Worm (Caenorhabditis elegans) whole organism, L3 larva: Measurements from ENCODE around the gene clec-40.
A peak's percentile ranks its signal among the peaks of the same experiment; 100 is the strongest.

ENCODE experiments used
- R02D3.7 ChIP-seq: fragments of 150-350 bp; optimal IDR thresholded peaks from 2 replicates; lab custom pipeline; 2014; ENCODE audit warnings: missing biosample characterization, missing genetic modification characterization
- aly-2 ChIP-seq: fragments of 150-350 bp; optimal IDR thresholded peaks from 2 replicates; lab custom pipeline; 2014; ENCODE audit warnings: missing biosample characterization, missing genetic modification characterization
- ceh-16 ChIP-seq: sonication (generic microtip); optimal IDR thresholded peaks from 2 replicates; lab custom pipeline; 2017; ENCODE audit warnings: missing biosample characterization, missing genetic modification characterization
- ceh-28 ChIP-seq: fragments of 150-350 bp; optimal IDR thresholded peaks from 2 replicates; lab custom pipeline; 2014; ENCODE audit warnings: missing biosample characterization, missing genetic modification reagents, missing genetic modification characterization
- daf-12 ChIP-seq: fragments of 150-350 bp; optimal IDR thresholded peaks from 2 replicates; lab custom pipeline; 2014; ENCODE audit warnings: missing biosample characterization, missing genetic modification reagents, missing genetic modification characterization
- egl-27 ChIP-seq: sonication (generic microtip); optimal IDR thresholded peaks from 4 replicates; lab custom pipeline; 2017; ENCODE audit warnings: missing biosample characterization, missing genetic modification reagents, missing genetic modification characterization
- egl-5 ChIP-seq: fragments of 150-350 bp; optimal IDR thresholded peaks from 2 replicates; lab custom pipeline; 2017; ENCODE audit warnings: missing biosample characterization, missing genetic modification reagents, missing genetic modification characterization, inconsistent platforms
- elt-1 ChIP-seq: fragments of 150-350 bp; optimal IDR thresholded peaks from 2 replicates; lab custom pipeline; 2014; ENCODE audit warnings: missing biosample characterization, missing genetic modification characterization
- elt-2 ChIP-seq: sonication (generic microtip); optimal IDR thresholded peaks from 2 replicates; lab custom pipeline; 2016; ENCODE audit warnings: missing genetic modification reagents, mild to moderate bottlenecking, missing genetic modification characterization, missing compliant biosample characterization
- elt-3 ChIP-seq, 3 experiments: fragments of 150-350 bp in 1 of 3; sonication (generic microtip) in 2 of 3; optimal IDR thresholded peaks; 2 replicates in 2 of 3; 4 replicates in 1 of 3; lab custom pipeline; 2014 to 2017; ENCODE audit warnings: missing biosample characterization in 3 of 3, missing genetic modification characterization in 3 of 3
- fkh-10 ChIP-seq: sonication (generic microtip); optimal IDR thresholded peaks from 2 replicates; lab custom pipeline; 2017; ENCODE audit warnings: missing biosample characterization, missing genetic modification reagents, missing genetic modification characterization
- fos-1 ChIP-seq: fragments of 150-350 bp; optimal IDR thresholded peaks from 2 replicates; lab custom pipeline; 2014; ENCODE audit warnings: missing biosample characterization, missing genetic modification characterization
- jun-1 ChIP-seq: fragments of 150-350 bp; optimal IDR thresholded peaks from 2 replicates; lab custom pipeline; 2014; ENCODE audit warnings: missing biosample characterization, missing genetic modification reagents, missing genetic modification characterization
- lin-39 ChIP-seq: fragments of 150-350 bp; optimal IDR thresholded peaks from 2 replicates; lab custom pipeline; 2018; ENCODE audit warnings: missing biosample characterization, missing genetic modification reagents, missing genetic modification characterization
- nfya-1 ChIP-seq: sonication (generic microtip); optimal IDR thresholded peaks from 2 replicates; lab custom pipeline; 2017; ENCODE audit warnings: missing genetic modification characterization, mild to moderate bottlenecking, missing compliant biosample characterization, antibody characterized with exemption, moderate library complexity; ENCODE audit not compliant: insufficient read depth
- nhr-12 ChIP-seq: fragments of 150-350 bp; optimal IDR thresholded peaks from 2 replicates; lab custom pipeline; 2014; ENCODE audit warnings: missing biosample characterization, missing genetic modification characterization
- nhr-23 ChIP-seq: fragments of 150-350 bp; optimal IDR thresholded peaks from 2 replicates; lab custom pipeline; 2014; ENCODE audit warnings: missing biosample characterization, missing genetic modification reagents, missing genetic modification characterization
- nhr-28 ChIP-seq: fragments of 150-350 bp; optimal IDR thresholded peaks from 2 replicates; lab custom pipeline; 2014; ENCODE audit warnings: missing biosample characterization, missing genetic modification characterization
- nhr-43 ChIP-seq: sonication (generic microtip); optimal IDR thresholded peaks from 2 replicates; lab custom pipeline; 2016; ENCODE audit warnings: mild to moderate bottlenecking, missing genetic modification characterization, missing compliant biosample characterization; ENCODE audit not compliant: poor library complexity, severe bottlenecking
- nhr-77 ChIP-seq: fragments of 150-350 bp; optimal IDR thresholded peaks from 2 replicates; lab custom pipeline; 2014; ENCODE audit warnings: missing biosample characterization, missing genetic modification characterization
- pha-4 ChIP-seq: fragments of 150-350 bp; optimal IDR thresholded peaks from 2 replicates; lab custom pipeline; 2014; ENCODE audit warnings: missing biosample characterization, missing genetic modification reagents, missing genetic modification characterization
- pqm-1 ChIP-seq: fragments of 150-350 bp; optimal IDR thresholded peaks from 2 replicates; lab custom pipeline; 2017; ENCODE audit warnings: missing biosample characterization, missing genetic modification characterization, inconsistent platforms
- sea-2 ChIP-seq: fragments of 150-350 bp; sonication (generic microtip); optimal IDR thresholded peaks from 4 replicates; lab custom pipeline; 2014; ENCODE audit warnings: missing biosample characterization, missing genetic modification reagents, missing genetic modification characterization
- skn-1 ChIP-seq: fragments of 150-350 bp; optimal IDR thresholded peaks from 2 replicates; lab custom pipeline; 2014; ENCODE audit warnings: missing biosample characterization, missing genetic modification characterization
- snpc-4 ChIP-seq: fragments of 150-350 bp; optimal IDR thresholded peaks from 2 replicates; lab custom pipeline; 2014; ENCODE audit warnings: missing biosample characterization, missing genetic modification characterization
- unc-39 ChIP-seq: sonication (generic microtip); optimal IDR thresholded peaks from 4 replicates; lab custom pipeline; 2017; ENCODE audit warnings: missing biosample characterization, missing genetic modification characterization
- unc-62 ChIP-seq: fragments of 150-350 bp; sonication (generic microtip); optimal IDR thresholded peaks from 4 replicates; lab custom pipeline; 2014; ENCODE audit warnings: missing biosample characterization, missing genetic modification reagents, missing genetic modification characterization
- zag-1 ChIP-seq: fragments of 150-350 bp; optimal IDR thresholded peaks from 2 replicates; lab custom pipeline; 2014; ENCODE audit warnings: missing biosample characterization, missing genetic modification characterization
- ztf-11 ChIP-seq: fragments of 150-350 bp; optimal IDR thresholded peaks from 2 replicates; lab custom pipeline; 2014; ENCODE audit warnings: missing biosample characterization, missing genetic modification characterization
- ztf-4 ChIP-seq: fragments of 150-350 bp; optimal IDR thresholded peaks from 2 replicates; lab custom pipeline; 2014; ENCODE audit warnings: missing biosample characterization, missing genetic modification characterization

clec-40 gene

DNA sequence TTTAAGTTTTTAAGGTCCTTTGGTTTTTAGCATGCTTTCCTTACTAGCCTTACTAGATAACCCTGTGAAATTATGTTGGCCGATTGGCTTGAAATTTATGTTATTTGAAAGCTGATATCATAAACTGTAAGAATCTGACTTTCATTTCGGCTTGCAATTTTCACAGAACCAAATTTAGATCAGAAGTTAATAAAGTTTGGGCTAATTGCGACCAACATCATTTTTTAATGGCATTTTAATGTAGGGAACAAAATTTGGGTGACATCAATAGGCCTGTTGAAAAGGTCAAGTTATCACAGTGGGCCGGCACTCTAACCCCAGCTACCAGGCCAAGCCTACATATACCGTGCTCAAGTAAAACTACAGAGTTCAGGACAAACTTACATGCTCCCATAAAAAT, 9.6 kb downstream of the clec-40 start:
- TF ChIP-seq fos-1 (no peak), skn-1 (no peak), ztf-4 (tag; lab: Kevin White, UChicago) (no peak), nhr-77 (tag; lab: Kevin White, UChicago) (no peak), snpc-4 (no peak), ceh-28 (tag; lab: Kevin White, UChicago) (no peak), ceh-16 (tag; lab: Kevin White, UChicago) (no peak), jun-1 (no peak), zag-1 (tag; lab: Kevin White, UChicago) (no peak), fkh-10 (GFP tag; lab: Kevin White, UChicago) (no peak), pha-4 (tag; lab: Kevin White, UChicago) (no peak)

ce11 chrV:16829396-16829795, 11.5 kb downstream of the clec-40 start, which contains the start of gene srh-214:
TSS of gene srh-214 (minus strand) at chrV:16829755.
- no peak for TF ChIP-seq lin-39 (tag; lab: Kevin White, UChicago)
- no peak for TF ChIP-seq elt-3 (tag; optimal IDR thresholded peaks at IDR 0.05; lab: Kevin White, UChicago)
- no peak for TF ChIP-seq ztf-11
- TF ChIP-seq R02D3.7 (tag; lab: Kevin White, UChicago) = no peak
- no peak for TF ChIP-seq daf-12
- no peak for TF ChIP-seq nhr-23 (tag; lab: Kevin White, UChicago)
- TF ChIP-seq nhr-43 (tag; lab: Kevin White, UChicago) = no peak
- no peak for TF ChIP-seq snpc-4
- no peak for TF ChIP-seq aly-2 (tag; lab: Kevin White, UChicago)

ce11 chrV:16827485-16827884, 13.4 kb downstream of the clec-40 start, which contains the start of gene srh-216:
TSS of gene srh-216 (minus strand) at chrV:16827585.
- no peak for TF ChIP-seq daf-12
- no peak for TF ChIP-seq nhr-77 (tag; lab: Kevin White, UChicago)
- no peak for TF ChIP-seq ceh-28 (tag; lab: Kevin White, UChicago)
- TF ChIP-seq sea-2 = no peak
- no peak for TF ChIP-seq unc-39 (tag; lab: Kevin White, UChicago)

- peak; percentile 1 for TF ChIP-seq elt-1 (tag; lab: Kevin White, UChicago)
- TF ChIP-seq jun-1 = no peak
- peak; percentile 65 for TF ChIP-seq lin-39 (tag; lab: Kevin White, UChicago)
Measured at ce11 chrV:16821270-16821737, 19.6 kb downstream of the clec-40 start, which contains the start of gene T20B3.14. TSS of gene T20B3.14 (minus strand) at chrV:16821320.

ce11 chrV:16816707-16817106, 24.2 kb downstream of the clec-40 start:
- TF ChIP-seq elt-2 (tag; lab: Kevin White, UChicago) (peak; percentile 88), nhr-12 (no peak), pqm-1 (peak; percentile 80), skn-1 (no peak), aly-2 (tag; lab: Kevin White, UChicago) (no peak)
- TF ChIP-seq, all 47 proteins: peak for 2

DNA sequence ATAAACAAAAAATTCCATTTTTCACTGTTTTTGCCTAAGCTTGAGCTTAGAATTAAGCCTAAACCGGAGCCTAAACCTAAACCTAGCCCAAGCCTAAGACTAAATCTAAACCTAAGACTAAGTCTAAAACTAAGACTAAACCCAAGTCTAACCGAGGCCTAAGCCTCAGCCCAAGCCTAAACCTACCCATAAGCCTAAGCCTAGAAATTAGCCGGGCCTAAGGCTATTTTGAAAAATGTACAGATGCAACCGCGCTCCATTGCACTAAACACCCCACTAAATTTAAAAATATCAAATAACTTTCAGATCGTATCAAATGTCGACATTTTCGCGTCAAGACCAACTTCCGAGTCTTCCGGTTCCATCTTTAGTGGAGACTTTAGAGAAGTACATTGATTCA, 25.6 kb downstream of the clec-40 start, which contains the start of gene T20B3.1:
T20B3.1 (plus strand) TSS at position 301 of the 400 bp plus-strand sequence.
- no peak for TF ChIP-seq pqm-1
- no peak for TF ChIP-seq nhr-28 (tag; lab: Kevin White, UChicago)
- no peak for TF ChIP-seq nhr-77 (tag; lab: Kevin White, UChicago)
- no peak for TF ChIP-seq nhr-12

ce11 chrV:16814541-16815207, 26.2 kb downstream of the clec-40 start:
- TF ChIP-seq egl-27 (no peak), nfya-1 (tag; lab: Kevin White, UChicago) (peak; percentile 21), unc-62 (peak; percentile 43), nhr-43 (tag; lab: Kevin White, UChicago) (no peak), egl-5 (tag; lab: Kevin White, UChicago) (no peak), elt-2 (tag; lab: Kevin White, UChicago) (peak; percentile 36)
